Worm (Caenorhabditis elegans): ENCODE data around the gene Y73F8A.15.
A peak's percentile ranks its signal among the peaks of the same experiment; 100 is the strongest.
"Not testable (repeated sequence)": the region's sequence is repeated elsewhere in the genome, so short reads cannot be mapped to it uniquely, and the experiment has no call there.

The Y73F8A.15 gene

ce11 chrIV:15302151-15302550, 19.2 kb upstream of the Y73F8A.15 start, which contains the start of gene best-21:
Gene best-21, plus strand, starts transcription at chrIV:15302451.
- peak; percentile 20 for TF ChIP-seq nhr-23 (tag; optimal IDR thresholded peaks at IDR 0.05)
- TF ChIP-seq mdl-1 (tag; optimal IDR thresholded peaks at IDR 0.05) = no peak
- no peak for TF ChIP-seq ama-1 (optimal IDR thresholded peaks at IDR 0.05)
- TF ChIP-seq sea-2 (GFP tag; optimal IDR thresholded peaks at IDR 0.05) = no peak
- peak; percentile 9 for TF ChIP-seq ceh-28 (tag; optimal IDR thresholded peaks at IDR 0.05)

- TF ChIP-seq nhr-237, nhr-67, lin-39 (tag; optimal IDR thresholded peaks at IDR 0.05): not testable (repeated sequence)
Observed at ce11 chrIV:15311590-15311989, 9.8 kb upstream of the Y73F8A.15 start, which contains the start of gene Y73F8A.12. Gene Y73F8A.12, minus strand, starts transcription at chrIV:15311690.

ce11 chrIV:15312008-15312407, 9.4 kb upstream of the Y73F8A.15 start, which contains the start of gene Y73F8A.13:
Gene Y73F8A.13, plus strand, starts transcription at chrIV:15312247.
- TF ChIP-seq pha-4 (tag; optimal IDR thresholded peaks at IDR 0.05) (peak; percentile 71), mml-1 (tag; optimal IDR thresholded peaks at IDR 0.05) (no peak)

- no peak for TF ChIP-seq pha-4 (tag; optimal IDR thresholded peaks at IDR 0.05)
- no peak for TF ChIP-seq ZK546.5 (tag; optimal IDR thresholded peaks at IDR 0.05)
- TF ChIP-seq ceh-82 (tag; optimal IDR thresholded peaks at IDR 0.05) = no peak
- TF ChIP-seq nhr-76 (tag; optimal IDR thresholded peaks at IDR 0.05) = no peak
- TF ChIP-seq ztf-11 (tag; optimal IDR thresholded peaks at IDR 0.05) = no peak
- no peak for TF ChIP-seq elt-1 (tag; optimal IDR thresholded peaks at IDR 0.05)
- no peak for TF ChIP-seq pqm-1 (tag; optimal IDR thresholded peaks at IDR 0.05)
- no peak for TF ChIP-seq ama-1 (optimal IDR thresholded peaks at IDR 0.05)
Observed at ce11 chrIV:15315502-15315901, 5.9 kb upstream of the Y73F8A.15 start.

- not testable (repeated sequence) for TF ChIP-seq elt-2 (tag; optimal IDR thresholded peaks at IDR 0.05); elt-1 (tag; optimal IDR thresholded peaks at IDR 0.05); nhr-43 (tag; optimal IDR thresholded peaks at IDR 0.05; ENCODE audit: poor library complexity, severe bottlenecking)
Observed at ce11 chrIV:15318982-15319381, 2.4 kb upstream of the Y73F8A.15 start, which contains the start of gene Y73F8A.14. Gene Y73F8A.14, minus strand, starts transcription at chrIV:15319082.

ce11 chrIV:15323593-15323992, 2.2 kb downstream of the Y73F8A.15 start, which contains the start of gene tbx-39:
Gene tbx-39, plus strand, starts transcription at chrIV:15323893.
- TF ChIP-seq unc-62 (GFP tag; optimal IDR thresholded peaks at IDR 0.05) (no peak), mdl-1 (tag; optimal IDR thresholded peaks at IDR 0.05) (no peak), aly-2 (tag; optimal IDR thresholded peaks at IDR 0.05) (no peak), ztf-11 (tag; optimal IDR thresholded peaks at IDR 0.05) (no peak), mml-1 (tag; optimal IDR thresholded peaks at IDR 0.05) (no peak), nhr-76 (tag; optimal IDR thresholded peaks at IDR 0.05) (no peak), nhr-28 (tag; optimal IDR thresholded peaks at IDR 0.05) (no peak), lin-39 (tag; optimal IDR thresholded peaks at IDR 0.05) (no peak), sea-2 (GFP tag; optimal IDR thresholded peaks at IDR 0.05) (no peak), ztf-4 (tag; optimal IDR thresholded peaks at IDR 0.05) (no peak), eor-1 (tag; optimal IDR thresholded peaks at IDR 0.05) (no peak), nhr-23 (tag; optimal IDR thresholded peaks at IDR 0.05) (no peak), ZK546.5 (tag; optimal IDR thresholded peaks at IDR 0.05) (no peak), nhr-77 (tag; optimal IDR thresholded peaks at IDR 0.05) (no peak), elt-1 (tag; optimal IDR thresholded peaks at IDR 0.05) (no peak), nhr-43 (tag; optimal IDR thresholded peaks at IDR 0.05; ENCODE audit: poor library complexity, severe bottlenecking) (no peak), nhr-11 (tag; optimal IDR thresholded peaks at IDR 0.05) (no peak), nhr-25 (tag; optimal IDR thresholded peaks at IDR 0.05) (no peak), ceh-9 (tag; optimal IDR thresholded peaks at IDR 0.05) (no peak)

- TF ChIP-seq ztf-11 (tag; optimal IDR thresholded peaks at IDR 0.05) = no peak
Observed at ce11 chrIV:15328092-15328491, 6.7 kb downstream of the Y73F8A.15 start, which contains the start of gene tbx-40. Gene tbx-40, minus strand, starts transcription at chrIV:15328192.

- no peak for TF ChIP-seq nhr-67 (tag; optimal IDR thresholded peaks at IDR 0.05)
- TF ChIP-seq fos-1 (tag; optimal IDR thresholded peaks at IDR 0.05) = no peak
- no peak for TF ChIP-seq nhr-237 (tag; optimal IDR thresholded peaks at IDR 0.05)
- TF ChIP-seq ceh-16 (tag; optimal IDR thresholded peaks at IDR 0.05) = no peak
Observed at ce11 chrIV:15336778-15337177, 15.4 kb downstream of the Y73F8A.15 start, which contains the start of gene irld-59. Gene irld-59, plus strand, starts transcription at chrIV:15337078.

All from whole organism, L3 larva.